Worm (Caenorhabditis elegans) whole organism, L4 larva: Measurements from ENCODE around the gene T13H5.1.

Experiments
- R02D3.7 ChIP-seq: fragments of 150-350 bp; sonication (generic microtip); optimal IDR thresholded peaks from 3 replicates; lab custom pipeline; 2014; ENCODE audit warnings: missing biosample characterization, missing genetic modification characterization
- ZK337.2 ChIP-seq: fragments of 200-800 bp; sonication (Bioruptor generic); IDR thresholded peaks from 2 replicates; pipeline ENCODE4 v1.3.6; 2022; ENCODE audit warnings: missing genetic modification reagents, missing genetic modification characterization, missing compliant biosample characterization
- lin-39 ChIP-seq: fragments of 150-350 bp; optimal IDR thresholded peaks from 2 replicates; lab custom pipeline; 2014; ENCODE audit warnings: missing biosample characterization, missing genetic modification reagents, missing genetic modification characterization
- nhr-11 ChIP-seq: fragments of 150-350 bp; optimal IDR thresholded peaks from 2 replicates; lab custom pipeline; 2014; ENCODE audit warnings: missing biosample characterization, missing genetic modification characterization

ce11 chrII:8531181-8531759 is 22.4 kb upstream of the T13H5.1 start, which contains the start of gene gldi-7:
- no peak for TF ChIP-seq R02D3.7 (tag; lab: Kevin White, UChicago)
- TF ChIP-seq lin-39 (tag; lab: Kevin White, UChicago) = no peak
- no peak for TF ChIP-seq nhr-11
- no peak for TF ChIP-seq ZK337.2 (GFP tag; lab: Robert Waterston, UW)
